Fruit fly (Drosophila melanogaster) whole organism, embryonic: Measurements from ENCODE around the gene beat-IIa.

Experiments used
- Ada2b ChIP-seq: fragments of 200-800 bp; sonication (Bioruptor generic); IDR thresholded peaks from 2 replicates; pipeline ENCODE4 v1.3.6; 2022; ENCODE audit warnings: missing biosample characterization, missing genetic modification characterization
- Adf1 ChIP-seq: fragments of 200-800 bp; sonication (Bioruptor generic); IDR thresholded peaks from 2 replicates; pipeline ENCODE4 v1.3.6; 2022; ENCODE audit warnings: missing biosample characterization, missing genetic modification characterization
- Atf3 ChIP-seq: fragments of 200-800 bp; sonication (Bioruptor generic); optimal IDR thresholded peaks from 3 replicates; lab custom pipeline; 2016; ENCODE audit warnings: missing biosample characterization, missing genetic modification characterization
- Bgb ChIP-seq: fragments of 200-800 bp; sonication (Bioruptor generic); IDR thresholded peaks from 2 replicates; pipeline ENCODE4 v1.3.6; 2022; ENCODE audit warnings: missing biosample characterization, missing genetic modification characterization; ENCODE audit not compliant: partially characterized antibody
- CG10321 ChIP-seq: fragments of 200-800 bp; sonication (Bioruptor generic); IDR thresholded peaks from 2 replicates; pipeline ENCODE4 v1.3.6; 2022; ENCODE audit warnings: missing biosample characterization, missing genetic modification characterization
- CG10462 ChIP-seq: fragments of 200-800 bp; sonication (Bioruptor generic); optimal IDR thresholded peaks from 2 replicates; lab custom pipeline; 2016; ENCODE audit warnings: missing biosample characterization, missing genetic modification characterization
- CG12942 ChIP-seq: fragments of 200-800 bp; sonication (Bioruptor generic); optimal IDR thresholded peaks from 3 replicates; lab custom pipeline; 2016; ENCODE audit warnings: missing biosample characterization, missing genetic modification characterization
- CG13775 ChIP-seq: fragments of 200-800 bp; sonication (Bioruptor generic); optimal IDR thresholded peaks from 3 replicates; lab custom pipeline; 2017; ENCODE audit warnings: missing biosample characterization, mild to moderate bottlenecking, missing genetic modification characterization
- CG16813 ChIP-seq: fragments of 200-800 bp; sonication (Bioruptor generic); IDR thresholded peaks from 3 replicates; pipeline ENCODE4 v1.3.6; 2022; ENCODE audit warnings: missing biosample characterization, missing genetic modification characterization; ENCODE audit not compliant: partially characterized antibody
- CG18476 ChIP-seq: fragments of 200-800 bp; sonication (Bioruptor generic); optimal IDR thresholded peaks from 2 replicates; lab custom pipeline; 2016; ENCODE audit warnings: missing biosample characterization, mild to moderate bottlenecking, missing genetic modification characterization
- CG2120 ChIP-seq: fragments of 200-800 bp; sonication (Bioruptor generic); optimal IDR thresholded peaks from 3 replicates; lab custom pipeline; 2016; ENCODE audit warnings: missing biosample characterization, missing genetic modification characterization
- CG2129 ChIP-seq: fragments of 200-800 bp; sonication (Bioruptor generic); IDR thresholded peaks from 2 replicates; pipeline ENCODE4 v1.3.6; 2022; ENCODE audit warnings: missing biosample characterization, missing genetic modification characterization; ENCODE audit not compliant: partially characterized antibody
- CG2678 ChIP-seq: fragments of 200-800 bp; sonication (Bioruptor generic); optimal IDR thresholded peaks from 3 replicates; lab custom pipeline; 2019; ENCODE audit warnings: missing biosample characterization, mild to moderate bottlenecking, missing genetic modification characterization, moderate library complexity
- CG30403 ChIP-seq: fragments of 200-800 bp; sonication (Bioruptor generic); optimal IDR thresholded peaks from 3 replicates; lab custom pipeline; 2016; ENCODE audit warnings: missing biosample characterization, missing genetic modification characterization
- CG31388 ChIP-seq: fragments of 200-800 bp; sonication (Bioruptor generic); optimal IDR thresholded peaks from 2 replicates; lab custom pipeline; 2016; ENCODE audit warnings: missing biosample characterization, missing genetic modification characterization
- CG34422 ChIP-seq: fragments of 200-800 bp; sonication (Bioruptor generic); IDR thresholded peaks from 3 replicates; pipeline ENCODE4 v1.3.6; 2022; ENCODE audit warnings: missing biosample characterization, missing genetic modification characterization
- CG3847 ChIP-seq: fragments of 200-800 bp; sonication (Bioruptor generic); IDR thresholded peaks from 2 replicates; pipeline ENCODE4 v1.3.6; 2022; ENCODE audit warnings: missing biosample characterization, missing genetic modification characterization
- CG4282 ChIP-seq: fragments of 200-800 bp; sonication (Bioruptor generic); optimal IDR thresholded peaks from 2 replicates; lab custom pipeline; 2016; ENCODE audit warnings: missing biosample characterization, missing genetic modification characterization
- CG4360 ChIP-seq: fragments of 200-800 bp; sonication (Bioruptor generic); IDR thresholded peaks from 2 replicates; pipeline ENCODE4 v1.3.6; 2022; ENCODE audit warnings: missing biosample characterization, missing genetic modification characterization
- CG4424 ChIP-seq: fragments of 200-800 bp; sonication (Bioruptor generic); optimal IDR thresholded peaks from 3 replicates; lab custom pipeline; 2016; ENCODE audit warnings: missing biosample characterization, missing genetic modification characterization
- CG5245 ChIP-seq: fragments of 200-800 bp; sonication (Bioruptor generic); optimal IDR thresholded peaks from 3 replicates; lab custom pipeline; 2016; ENCODE audit warnings: missing biosample characterization, missing genetic modification characterization
- CG6272 ChIP-seq: fragments of 200-800 bp; sonication (Bioruptor generic); IDR thresholded peaks from 2 replicates; pipeline ENCODE4 v1.3.6; 2022; ENCODE audit warnings: missing biosample characterization, missing genetic modification characterization
- CG6813 ChIP-seq: fragments of 200-800 bp; sonication (Bioruptor generic); optimal IDR thresholded peaks from 2 replicates; lab custom pipeline; 2017; ENCODE audit warnings: missing biosample characterization, missing genetic modification characterization, mild to moderate bottlenecking, moderate library complexity, missing genetic modification reagents
- CG7357 ChIP-seq: fragments of 200-800 bp; sonication (Bioruptor generic); IDR thresholded peaks from 3 replicates; pipeline ENCODE4 v1.3.6; 2022; ENCODE audit warnings: missing biosample characterization, missing genetic modification characterization
- CG7963 ChIP-seq: fragments of 200-800 bp; sonication (Bioruptor generic); IDR thresholded peaks from 3 replicates; pipeline ENCODE4 v1.3.6; 2022; ENCODE audit warnings: missing biosample characterization, missing genetic modification characterization; ENCODE audit not compliant: partially characterized antibody
- CG9437 ChIP-seq: fragments of 200-800 bp; sonication (Bioruptor generic); optimal IDR thresholded peaks from 2 replicates; lab custom pipeline; 2018; ENCODE audit warnings: missing biosample characterization, mild to moderate bottlenecking, missing genetic modification characterization
- Deaf1 ChIP-seq: fragments of 200-800 bp; optimal IDR thresholded peaks from 3 replicates; lab custom pipeline; 2019; ENCODE audit warnings: missing biosample characterization, mild to moderate bottlenecking, missing genetic modification characterization, moderate library complexity
- Eip74EF ChIP-seq, 2 experiments: fragments of 200-800 bp in 1 of 2; fragments of >200 bp in 1 of 2; sonication (Bioruptor generic) in 1 of 2; optimal IDR thresholded peaks; 2 replicates each; lab custom pipeline; 2017 to 2019; ENCODE audit warnings: missing biosample characterization in 2 of 2, missing genetic modification characterization in 2 of 2, mild to moderate bottlenecking in 1 of 2, moderate library complexity in 1 of 2
- HLH54F ChIP-seq: fragments of 200-800 bp; sonication (Bioruptor generic); optimal IDR thresholded peaks from 3 replicates; lab custom pipeline; 2016; ENCODE audit warnings: missing biosample characterization, missing genetic modification characterization
- Oaz ChIP-seq: fragments of 200-800 bp; sonication (Bioruptor generic); IDR thresholded peaks from 2 replicates; pipeline ENCODE4 v1.3.6; 2022; ENCODE audit warnings: missing biosample characterization, missing genetic modification characterization
- Tbp ChIP-seq: fragments of >200 bp; optimal IDR thresholded peaks from 2 replicates; lab custom pipeline; 2018; ENCODE audit warnings: missing biosample characterization, missing genetic modification characterization
- Xbp1 ChIP-seq: fragments of 200-800 bp; sonication (Bioruptor generic); optimal IDR thresholded peaks from 3 replicates; lab custom pipeline; 2016; ENCODE audit warnings: missing biosample characterization, mild to moderate bottlenecking, missing genetic modification characterization
- YL-1 ChIP-seq: fragments of 200-800 bp; sonication (Bioruptor generic); optimal IDR thresholded peaks from 3 replicates; lab custom pipeline; 2017; ENCODE audit warnings: missing biosample characterization, mild to moderate bottlenecking, missing genetic modification characterization
- az2 ChIP-seq: fragments of 200-800 bp; sonication (Bioruptor generic); optimal IDR thresholded peaks from 3 replicates; lab custom pipeline; 2016; ENCODE audit warnings: missing biosample characterization, missing genetic modification characterization
- bbx ChIP-seq: fragments of 200-800 bp; sonication (Bioruptor generic); IDR thresholded peaks from 2 replicates; pipeline ENCODE4 v1.3.6; 2022; ENCODE audit warnings: missing biosample characterization, missing genetic modification characterization; ENCODE audit not compliant: partially characterized antibody
- chif ChIP-seq, 2 experiments: fragments of 200-800 bp; sonication (Bioruptor generic); optimal IDR thresholded peaks; 3 replicates each; lab custom pipeline; 2016; ENCODE audit warnings: missing biosample characterization in 2 of 2, missing genetic modification characterization in 2 of 2
- chm ChIP-seq: fragments of 200-800 bp; sonication (Bioruptor generic); IDR thresholded peaks from 2 replicates; pipeline ENCODE4 v1.3.6; 2022; ENCODE audit warnings: missing biosample characterization, missing genetic modification characterization
- chn ChIP-seq: fragments of 200-800 bp; sonication (Bioruptor generic); optimal IDR thresholded peaks from 2 replicates; lab custom pipeline; 2016; ENCODE audit warnings: missing biosample characterization, missing genetic modification characterization
- da ChIP-seq: fragments of 200-800 bp; sonication (Bioruptor generic); optimal IDR thresholded peaks from 2 replicates; lab custom pipeline; 2016; ENCODE audit warnings: missing biosample characterization, missing genetic modification characterization
- dati ChIP-seq: fragments of 200-800 bp; sonication (Bioruptor generic); IDR thresholded peaks from 2 replicates; pipeline ENCODE4 v1.3.6; 2022; ENCODE audit warnings: missing biosample characterization, missing genetic modification characterization
- disco-r ChIP-seq: fragments of 200-800 bp; sonication (Bioruptor generic); optimal IDR thresholded peaks from 2 replicates; lab custom pipeline; 2016; ENCODE audit warnings: missing biosample characterization, missing genetic modification characterization
- dmrt11E ChIP-seq: fragments of 200-800 bp; sonication (Bioruptor generic); optimal IDR thresholded peaks from 3 replicates; lab custom pipeline; 2018; ENCODE audit warnings: missing biosample characterization, mild to moderate bottlenecking, missing genetic modification characterization, moderate library complexity
- hbn ChIP-seq: fragments of 200-800 bp; sonication (Bioruptor generic); IDR thresholded peaks from 2 replicates; pipeline ENCODE4 v1.3.6; 2022; ENCODE audit warnings: missing biosample characterization, missing genetic modification characterization; ENCODE audit not compliant: partially characterized antibody
- jigr1 ChIP-seq: fragments of 200-800 bp; sonication (Bioruptor generic); IDR thresholded peaks from 3 replicates; pipeline ENCODE4 v1.3.6; 2022; ENCODE audit warnings: missing biosample characterization, missing genetic modification characterization
- knrl ChIP-seq: fragments of 200-800 bp; sonication (Bioruptor generic); IDR thresholded peaks from 3 replicates; pipeline ENCODE4 v1.3.6; 2022; ENCODE audit warnings: missing biosample characterization, missing genetic modification characterization; ENCODE audit not compliant: partially characterized antibody
- run ChIP-seq: fragments of 200-800 bp; sonication (Bioruptor generic); optimal IDR thresholded peaks from 3 replicates; lab custom pipeline; 2018; ENCODE audit warnings: missing biosample characterization, mild to moderate bottlenecking, missing genetic modification characterization
- sens-2 ChIP-seq: fragments of 200-800 bp; sonication (Bioruptor generic); IDR thresholded peaks from 2 replicates; pipeline ENCODE4 v1.3.6; 2022; ENCODE audit warnings: missing biosample characterization, missing genetic modification characterization
- slp2 ChIP-seq: fragments of 200-800 bp; sonication (Bioruptor generic); optimal IDR thresholded peaks from 2 replicates; lab custom pipeline; 2016; ENCODE audit warnings: missing biosample characterization, missing genetic modification characterization
- tll ChIP-seq, 2 experiments: fragments of 200-800 bp in 1 of 2; fragments of >200 bp in 1 of 2; sonication (Bioruptor generic) in 1 of 2; optimal IDR thresholded peaks; 2 replicates each; lab custom pipeline; 2017 to 2019; ENCODE audit warnings: missing biosample characterization in 2 of 2, missing genetic modification characterization in 2 of 2, mild to moderate bottlenecking in 1 of 2, moderate library complexity in 1 of 2

Gene beat-IIa

dm6 chr3R:17385329-17386019 lies 19.6 kb upstream of the beat-IIa start (continued):
- TF ChIP-seq CG7357 (GFP tag; lab: Robert Waterston, UW) (no peak), CG9437 (GFP tag; lab: Kevin White, UChicago) (peak; percentile 55), bbx (peak; percentile 29; the same call in 1 of the 2 replicates), CG31388 (GFP tag; lab: Kevin White, UChicago) (no peak), CG6813 (GFP tag; lab: Kevin White, UChicago) (peak; percentile 17), CG4282 (peak; percentile 66), dati (GFP tag; lab: Robert Waterston, UW) (no peak; the same call in 1 of the 2 replicates), CG34422 (no peak; the same call in 2 of the 3 replicates), Atf3 (no peak), CG2120 (GFP tag; lab: Kevin White, UChicago) (peak; percentile 83), CG16813 (GFP tag; lab: Robert Waterston, UW) (peak; percentile 8; the same call in 1 of the 3 replicates), slp2 (no peak), CG10462 (GFP tag; lab: Kevin White, UChicago) (no peak), CG7963 (GFP tag; lab: Robert Waterston, UW) (no peak), run (tag; lab: Kevin White, UChicago) (no peak), CG2678 (tag; lab: Kevin White, UChicago) (peak; percentile 73), hbn (no peak), CG4424 (peak; percentile 22), CG3847 (peak; percentile 72), az2 (GFP tag; lab: Kevin White, UChicago) (peak; percentile 20), CG18476 (GFP tag; lab: Kevin White, UChicago) (no peak), chif (GFP tag; optimal IDR thresholded peaks at IDR 0.05; lab: Kevin White, UChicago) (peak; percentile 55 to 56), Ada2b (GFP tag; lab: Robert Waterston, UW) (peak; percentile 72), chn (peak; percentile 66), tll (GFP tag; optimal IDR thresholded peaks at IDR 0.05; lab: Kevin White, UChicago) (no peak), Bgb (GFP tag; lab: Robert Waterston, UW) (peak; percentile 68; the same call in 1 of the 2 replicates), CG30403 (GFP tag; lab: Kevin White, UChicago) (peak; percentile 61), dmrt11E (tag; lab: Kevin White, UChicago) (peak; percentile 16), Deaf1 (tag; lab: Kevin White, UChicago) (peak; percentile 18), sens-2 (GFP tag; lab: Robert Waterston, UW) (no peak), Eip74EF (GFP tag; optimal IDR thresholded peaks at IDR 0.05; lab: Kevin White, UChicago) (peak in 1 of 2 experiments; percentile 56), YL-1 (GFP tag; lab: Kevin White, UChicago) (peak; percentile 74), knrl (GFP tag; lab: Robert Waterston, UW) (peak; percentile 39; the same call in 1 of the 3 replicates), CG12942 (GFP tag; lab: Kevin White, UChicago) (peak; percentile 38), chm (GFP tag; lab: Robert Waterston, UW) (no peak; the same call in 1 of the 2 replicates), Xbp1 (GFP tag; lab: Kevin White, UChicago) (peak; percentile 76), disco-r (no peak), jigr1 (GFP tag; lab: Robert Waterston, UW) (0 out of 3 replicates have a peak, but pooled peaks have one; percentile 11), HLH54F (peak; percentile 60), CG10321 (GFP tag; lab: Robert Waterston, UW) (0 out of 2 replicates have a peak, but pooled peaks have one; percentile 7), CG6272 (GFP tag; lab: Robert Waterston, UW) (no peak), Adf1 (GFP tag; lab: Robert Waterston, UW) (peak; percentile 42; the same call in 1 of the 2 replicates), Oaz (GFP tag; lab: Robert Waterston, UW) (peak; percentile 65), CG5245 (peak; percentile 35), CG2129 (GFP tag; lab: Robert Waterston, UW) (no peak), CG4360 (GFP tag; lab: Robert Waterston, UW) (peak; percentile 24; the same call in 1 of the 2 replicates), Tbp (no peak), da (no peak), CG13775 (GFP tag; lab: Kevin White, UChicago) (peak; percentile 38)
